Fruit fly (Drosophila melanogaster): Measurements from ENCODE around the gene beg.

beg gene

dm6 chr3L:17044799-17045198 is 9.3 kb downstream of the beg start, which contains the start of gene Pop5 (continued):
- TF ChIP-seq B-H2 (GFP tag; optimal IDR thresholded peaks at IDR 0.05) (peak; percentile 50), CG2712 (tag; optimal IDR thresholded peaks at IDR 0.05) (peak; percentile 2), Ssrp (tag; optimal IDR thresholded peaks at IDR 0.05) (no peak), vfl (GFP tag; optimal IDR thresholded peaks at IDR 0.05) (no peak), CG30020 (tag; optimal IDR thresholded peaks at IDR 0.05) (peak; percentile 28), Antp (GFP tag; optimal IDR thresholded peaks at IDR 0.05) (no peak), gcm (GFP tag; optimal IDR thresholded peaks at IDR 0.05) (peak; percentile 21), fd64A (GFP tag; optimal IDR thresholded peaks at IDR 0.05) (peak; percentile 36), sens (GFP tag) (peak; percentile 54), CG10267 (tag; optimal IDR thresholded peaks at IDR 0.05) (peak; percentile 24), Ets65A (GFP tag) (peak; percentile 72), Ravus (GFP tag; IDR thresholded peaks at IDR 0.05) (no peak), amos (GFP tag; IDR thresholded peaks at IDR 0.05; ENCODE audit: partially characterized antibody) (peak; percentile 53; the same call in 1 of the 2 replicates), CG9797 (GFP tag; optimal IDR thresholded peaks at IDR 0.05) (peak; percentile 19), Fer3 (tag; optimal IDR thresholded peaks at IDR 0.05) (peak; percentile 10), CG9609 (GFP tag; optimal IDR thresholded peaks at IDR 0.05) (peak; percentile 12), insv (GFP tag; optimal IDR thresholded peaks at IDR 0.05) (peak in 1 of 2 experiments; percentile 62), E2f2 (GFP tag; IDR thresholded peaks at IDR 0.05) (peak; percentile 91), CG17802 (tag; optimal IDR thresholded peaks at IDR 0.05) (no peak), mirr (GFP tag; optimal IDR thresholded peaks at IDR 0.05) (peak; percentile 43), CG14860 (GFP tag; IDR thresholded peaks at IDR 0.05; ENCODE audit: partially characterized antibody) (no peak), CG10543 (GFP tag; optimal IDR thresholded peaks at IDR 0.05) (peak; percentile 9), kni (GFP tag; optimal IDR thresholded peaks at IDR 0.05) (peak; percentile 33), row (GFP tag; IDR thresholded peaks at IDR 0.05) (0 out of 3 replicates have a peak, but pooled peaks have one; percentile 27), MESR4 (GFP tag; optimal IDR thresholded peaks at IDR 0.05) (peak; percentile 54), CG17385 (GFP tag; optimal IDR thresholded peaks at IDR 0.05) (peak; percentile 38), gfzf (GFP tag; optimal IDR thresholded peaks at IDR 0.05) (peak; percentile 34), Pdp1 (GFP tag; optimal IDR thresholded peaks at IDR 0.05) (peak in 1 of 2 experiments; percentile 41), Myb (GFP tag; optimal IDR thresholded peaks at IDR 0.05) (peak; percentile 81), pzg (GFP tag; optimal IDR thresholded peaks at IDR 0.05) (peak; percentile 69), ATbp (GFP tag; optimal IDR thresholded peaks at IDR 0.05) (peak; percentile 5), PHDP (tag; optimal IDR thresholded peaks at IDR 0.05) (peak; percentile 38), CG17829 (tag; optimal IDR thresholded peaks at IDR 0.05) (peak; percentile 37), CG3847 (GFP tag; IDR thresholded peaks at IDR 0.05) (peak; percentile 56), CG15601 (tag; optimal IDR thresholded peaks at IDR 0.05) (peak; percentile 21), Atf6 (GFP tag; IDR thresholded peaks at IDR 0.05) (no peak), HmgD (GFP tag; optimal IDR thresholded peaks at IDR 0.05) (peak; percentile 36), Dp (GFP tag; optimal IDR thresholded peaks at IDR 0.05) (peak; percentile 89), Hsf (GFP tag; optimal IDR thresholded peaks at IDR 0.05) (peak; percentile 3), CG2116 (GFP tag; optimal IDR thresholded peaks at IDR 0.05) (peak; percentile 65), CG13424 (tag; optimal IDR thresholded peaks at IDR 0.05) (peak; percentile 15), Dll (GFP tag; IDR thresholded peaks at IDR 0.05; ENCODE audit: partially characterized antibody) (0 out of 4 replicates have a peak, but pooled peaks have one; percentile 33), Drgx (GFP tag; IDR thresholded peaks at IDR 0.05) (0 out of 2 replicates have a peak, but pooled peaks have one; percentile 19), CG6654 (GFP tag; optimal IDR thresholded peaks at IDR 0.05) (no peak), trem (tag; optimal IDR thresholded peaks at IDR 0.05) (peak; percentile 88), ftz-f1 (GFP tag; optimal IDR thresholded peaks at IDR 0.05) (peak; percentile 27), tin (GFP tag; optimal IDR thresholded peaks at IDR 0.05) (no peak)

All from whole organism, embryonic.